2 fruit fly cellular contexts compared by ENCODE assay signal in genomic region chr2L:5237175-5237753, dm6.
A peak's percentile ranks its signal among the peaks of the same experiment; 100 is the strongest.
TF ChIP-seq lines count a peak whose summit lies in the region.

No protein-coding gene starts in this region.

TF ChIP-seq in whole organism, embryonic, 481 proteins besides CTCF, POLR2A, EP300 and RAD21 (continued from another document and continues in another):
- TF ChIP-seq twi (tag; optimal IDR thresholded peaks at IDR 0.05; lab: Kevin White, UChicago) (no peak), CG16779 (GFP tag; IDR thresholded peaks at IDR 0.05; lab: Robert Waterston, UW) (no peak), CG7786 (GFP tag; optimal IDR thresholded peaks at IDR 0.05; lab: Kevin White, UChicago) (no peak), NFAT (GFP tag; IDR thresholded peaks at IDR 0.05; lab: Robert Waterston, UW) (no peak), CG13296 (GFP tag; optimal IDR thresholded peaks at IDR 0.05; lab: Kevin White, UChicago) (no peak), Doc3 (GFP tag; IDR thresholded peaks at IDR 0.05; lab: Robert Waterston, UW; ENCODE audit: partially characterized antibody) (0 out of 3 replicates have a peak, but pooled peaks have one; percentile 57), Myb (GFP tag; optimal IDR thresholded peaks at IDR 0.05; lab: Kevin White, UChicago) (no peak), ap (GFP tag; IDR thresholded peaks at IDR 0.05; lab: Robert Waterston, UW) (no peak), CG6272 (GFP tag; IDR thresholded peaks at IDR 0.05; lab: Robert Waterston, UW) (no peak), CG14050 (GFP tag; IDR thresholded peaks at IDR 0.05; lab: Robert Waterston, UW) (no peak), scrt (GFP tag; optimal IDR thresholded peaks at IDR 0.05; lab: Kevin White, UChicago) (peak; percentile 77), Hr51 (GFP tag; optimal IDR thresholded peaks at IDR 0.05; lab: Kevin White, UChicago) (no peak), ac (GFP tag; optimal IDR thresholded peaks at IDR 0.05; lab: Kevin White, UChicago) (peak; percentile 42), slbo (GFP tag; IDR thresholded peaks at IDR 0.05; lab: Robert Waterston, UW) (no peak), Fer3 (tag; optimal IDR thresholded peaks at IDR 0.05; lab: Kevin White, UChicago) (no peak), Ravus (GFP tag; IDR thresholded peaks at IDR 0.05; lab: Robert Waterston, UW) (no peak), CG15073 (GFP tag; optimal IDR thresholded peaks at IDR 0.05; lab: Kevin White, UChicago) (no peak), CG11695 (GFP tag; IDR thresholded peaks at IDR 0.05; lab: Robert Waterston, UW) (0 out of 3 replicates have a peak, but pooled peaks have one; percentile 25), Xrp1 (GFP tag; IDR thresholded peaks at IDR 0.05; lab: Robert Waterston, UW) (peak; percentile 38; the same call in 1 of the 2 replicates), CG12155 (GFP tag; optimal IDR thresholded peaks at IDR 0.05; lab: Kevin White, UChicago) (no peak), pfk (GFP tag; optimal IDR thresholded peaks at IDR 0.05; lab: Kevin White, UChicago) (no peak), mam (GFP tag; optimal IDR thresholded peaks at IDR 0.05; lab: Kevin White, UChicago) (no peak), Opbp (GFP tag; IDR thresholded peaks at IDR 0.05; lab: Robert Waterston, UW; ENCODE audit: partially characterized antibody) (0 out of 3 replicates have a peak, but pooled peaks have one; percentile 33), CG6765 (GFP tag; optimal IDR thresholded peaks at IDR 0.05; lab: Kevin White, UChicago) (no peak), CG17912 (GFP tag; optimal IDR thresholded peaks at IDR 0.05; lab: Kevin White, UChicago) (no peak), ERR (GFP tag; optimal IDR thresholded peaks at IDR 0.05; lab: Kevin White, UChicago) (no peak), CG2129 (GFP tag; IDR thresholded peaks at IDR 0.05; lab: Robert Waterston, UW; ENCODE audit: partially characterized antibody) (peak; percentile 15; the same call in 1 of the 2 replicates), CG7556 (GFP tag; optimal IDR thresholded peaks at IDR 0.05; lab: Kevin White, UChicago) (no peak), sens-2 (GFP tag; IDR thresholded peaks at IDR 0.05; lab: Robert Waterston, UW) (no peak), CG9437 (GFP tag; optimal IDR thresholded peaks at IDR 0.05; lab: Kevin White, UChicago) (peak; percentile 22), CG17186 (GFP tag; optimal IDR thresholded peaks at IDR 0.05; lab: Kevin White, UChicago) (no peak), kah (GFP tag; optimal IDR thresholded peaks at IDR 0.05; lab: Kevin White, UChicago) (peak; percentile 74), ftz-f1 (GFP tag; optimal IDR thresholded peaks at IDR 0.05; lab: Kevin White, UChicago) (peak; percentile 14), ewg (GFP tag; optimal IDR thresholded peaks at IDR 0.05; lab: Kevin White, UChicago) (no peak), dan (GFP tag; IDR thresholded peaks at IDR 0.05; lab: Robert Waterston, UW) (no peak), CG3065 (GFP tag; optimal IDR thresholded peaks at IDR 0.05; lab: Kevin White, UChicago) (no peak), ttk (GFP tag; IDR thresholded peaks at IDR 0.05; lab: Robert Waterston, UW) (no peak), CkIIα-i1 (GFP tag; IDR thresholded peaks at IDR 0.05; lab: Robert Waterston, UW) (no peak), crp (GFP tag; optimal IDR thresholded peaks at IDR 0.05; lab: Kevin White, UChicago) (no peak), caup (GFP tag; optimal IDR thresholded peaks at IDR 0.05; lab: Kevin White, UChicago; ENCODE audit: severe bottlenecking) (peak; percentile 8), CG4854 (GFP tag; optimal IDR thresholded peaks at IDR 0.05; lab: Kevin White, UChicago) (no peak), Drgx (GFP tag; IDR thresholded peaks at IDR 0.05; lab: Robert Waterston, UW) (no peak), Adf1 (GFP tag; IDR thresholded peaks at IDR 0.05; lab: Robert Waterston, UW) (peak; percentile 63), yki (optimal IDR thresholded peaks at IDR 0.05; lab: Kevin White, UChicago) (peak; percentile 99), hbn (GFP tag; IDR thresholded peaks at IDR 0.05; lab: Robert Waterston, UW; ENCODE audit: partially characterized antibody) (peak; percentile 78), Pdp1 (GFP tag; optimal IDR thresholded peaks at IDR 0.05; lab: Kevin White, UChicago) (peak in 1 of 2 experiments; percentile 18), CG10654 (GFP tag; optimal IDR thresholded peaks at IDR 0.05; lab: Kevin White, UChicago) (no peak), klu (GFP tag; IDR thresholded peaks at IDR 0.05; lab: Robert Waterston, UW) (no peak), HmgZ (tag; optimal IDR thresholded peaks at IDR 0.05; lab: Kevin White, UChicago) (peak; percentile 17), CG6654 (GFP tag; optimal IDR thresholded peaks at IDR 0.05; lab: Kevin White, UChicago) (no peak), pan (optimal IDR thresholded peaks at IDR 0.05; lab: Kevin White, UChicago) (no peak), pan (GFP tag; optimal IDR thresholded peaks at IDR 0.05 in 1 of 2, IDR thresholded peaks at IDR 0.05 in 1 of 2) (no peak), mirr (GFP tag; optimal IDR thresholded peaks at IDR 0.05; lab: Kevin White, UChicago) (peak; percentile 15), NC2β (GFP tag; optimal IDR thresholded peaks at IDR 0.05; lab: Kevin White, UChicago) (peak; percentile 12), CG3163 (GFP tag; optimal IDR thresholded peaks at IDR 0.05; lab: Kevin White, UChicago) (peak; percentile 66), CG9876 (GFP tag; optimal IDR thresholded peaks at IDR 0.05; lab: Kevin White, UChicago) (no peak), so (GFP tag; IDR thresholded peaks at IDR 0.05; lab: Robert Waterston, UW) (peak; percentile 58; the same call in 1 of the 3 replicates), shn (GFP tag; optimal IDR thresholded peaks at IDR 0.05; lab: Kevin White, UChicago) (no peak), tin (GFP tag; optimal IDR thresholded peaks at IDR 0.05; lab: Kevin White, UChicago) (no peak), CG30431 (GFP tag; optimal IDR thresholded peaks at IDR 0.05; lab: Kevin White, UChicago) (no peak), NK7.1 (GFP tag; optimal IDR thresholded peaks at IDR 0.05; lab: Kevin White, UChicago) (no peak), D19B (GFP tag; optimal IDR thresholded peaks at IDR 0.05; lab: Kevin White, UChicago) (no peak), CG15696 (tag; optimal IDR thresholded peaks at IDR 0.05; lab: Kevin White, UChicago) (no peak), peb (GFP tag; IDR thresholded peaks at IDR 0.05; lab: Robert Waterston, UW) (no peak), Mad (GFP tag; optimal IDR thresholded peaks at IDR 0.05; lab: Kevin White, UChicago) (no peak), fd64A (GFP tag; optimal IDR thresholded peaks at IDR 0.05; lab: Kevin White, UChicago) (no peak), Eip74EF (GFP tag; optimal IDR thresholded peaks at IDR 0.05; lab: Kevin White, UChicago) (peak in 1 of 2 experiments; percentile 23)

TF ChIP-seq in whole organism, prepupa, 60 proteins besides CTCF, POLR2A, EP300 and RAD21 (continued from another document):
- TF ChIP-seq Ets96B (tag; optimal IDR thresholded peaks at IDR 0.05; lab: Kevin White, UChicago): no peak
- peak; percentile 6 for TF ChIP-seq net (GFP tag; optimal IDR thresholded peaks at IDR 0.05; lab: Kevin White, UChicago)
- TF ChIP-seq Eip75B (GFP tag; optimal IDR thresholded peaks at IDR 0.05; lab: Kevin White, UChicago): peak; percentile 39
- peak; percentile 39 for TF ChIP-seq CG6808 (GFP tag; optimal IDR thresholded peaks at IDR 0.05; lab: Kevin White, UChicago)
- TF ChIP-seq dsx (GFP tag; optimal IDR thresholded peaks at IDR 0.05; lab: Kevin White, UChicago; ENCODE audit: poor library complexity, severe bottlenecking): peak; percentile 29
- TF ChIP-seq fd85E (GFP tag; optimal IDR thresholded peaks at IDR 0.05; lab: Kevin White, UChicago): peak; percentile 36
- peak; percentile 6 for TF ChIP-seq CG10669 (GFP tag; optimal IDR thresholded peaks at IDR 0.05; lab: Kevin White, UChicago)
- peak; percentile 30 for TF ChIP-seq Met (GFP tag; optimal IDR thresholded peaks at IDR 0.05; lab: Kevin White, UChicago)
- TF ChIP-seq CG6792 (GFP tag; optimal IDR thresholded peaks at IDR 0.05; lab: Kevin White, UChicago): peak; percentile 1
- no peak for TF ChIP-seq Sox14 (GFP tag; optimal IDR thresholded peaks at IDR 0.05; lab: Kevin White, UChicago)
- no peak for TF ChIP-seq Eip93F (GFP tag; optimal IDR thresholded peaks at IDR 0.05; lab: Kevin White, UChicago)
- TF ChIP-seq Ets21C (GFP tag; optimal IDR thresholded peaks at IDR 0.05; lab: Kevin White, UChicago): no peak
- peak; percentile 34 for TF ChIP-seq CG3919 (GFP tag; optimal IDR thresholded peaks at IDR 0.05; lab: Kevin White, UChicago)
- TF ChIP-seq esn (GFP tag; optimal IDR thresholded peaks at IDR 0.05; lab: Kevin White, UChicago): peak; percentile 51
- no peak for TF ChIP-seq Blimp-1 (GFP tag; optimal IDR thresholded peaks at IDR 0.05; lab: Kevin White, UChicago)
- TF ChIP-seq CG7368 (GFP tag; optimal IDR thresholded peaks at IDR 0.05; lab: Kevin White, UChicago): peak; percentile 28
